Fruit fly (Drosophila melanogaster) whole organism, embryonic: Measurements from ENCODE around the gene Atac2.
A peak's percentile ranks its signal among the peaks of the same experiment; 100 is the strongest.

ENCODE experiments used
- ATbp ChIP-seq: fragments of 200-800 bp; sonication (Bioruptor generic); optimal IDR thresholded peaks from 2 replicates; lab custom pipeline; 2017; ENCODE audit warnings: missing biosample characterization, mild to moderate bottlenecking, missing genetic modification characterization, missing genetic modification reagents
- Ada2b ChIP-seq: fragments of 200-800 bp; sonication (Bioruptor generic); IDR thresholded peaks from 2 replicates; pipeline ENCODE4 v1.3.6; 2022; ENCODE audit warnings: missing biosample characterization, missing genetic modification characterization
- Blimp-1 ChIP-seq: fragments of 200-800 bp; sonication (Bioruptor generic); optimal IDR thresholded peaks from 3 replicates; lab custom pipeline; 2018; ENCODE audit warnings: missing biosample characterization, missing genetic modification characterization, mild to moderate bottlenecking, moderate library complexity, missing genetic modification reagents
- CG12104 ChIP-seq: fragments of 200-800 bp; sonication (Bioruptor generic); optimal IDR thresholded peaks from 3 replicates; lab custom pipeline; 2016; ENCODE audit warnings: missing biosample characterization, missing genetic modification characterization
- CG13296 ChIP-seq: fragments of 200-800 bp; sonication (Bioruptor generic); optimal IDR thresholded peaks from 3 replicates; lab custom pipeline; 2018; ENCODE audit warnings: missing biosample characterization, mild to moderate bottlenecking, missing genetic modification characterization
- CG13624 ChIP-seq: fragments of 200-800 bp; sonication (Bioruptor generic); optimal IDR thresholded peaks from 2 replicates; lab custom pipeline; 2016; ENCODE audit warnings: missing biosample characterization, missing genetic modification characterization
- CG14014 ChIP-seq: fragments of 200-800 bp; sonication (Bioruptor generic); IDR thresholded peaks from 2 replicates; pipeline ENCODE4 v1.3.6; 2022; ENCODE audit warnings: missing biosample characterization, missing genetic modification characterization
- CG14667 ChIP-seq: fragments of 200-800 bp; sonication (Bioruptor generic); IDR thresholded peaks from 2 replicates; pipeline ENCODE4 v1.3.6; 2022; ENCODE audit warnings: missing biosample characterization, missing genetic modification characterization
- CG15073 ChIP-seq: fragments of 200-800 bp; sonication (Bioruptor generic); optimal IDR thresholded peaks from 2 replicates; lab custom pipeline; 2016; ENCODE audit warnings: missing biosample characterization, missing genetic modification characterization
- CG1602 ChIP-seq: fragments of 200-800 bp; sonication (Bioruptor generic); optimal IDR thresholded peaks from 3 replicates; lab custom pipeline; 2016; ENCODE audit warnings: missing biosample characterization, missing genetic modification characterization
- CG2875 ChIP-seq: fragments of 200-800 bp; sonication (Bioruptor generic); optimal IDR thresholded peaks from 2 replicates; lab custom pipeline; 2017; ENCODE audit warnings: missing biosample characterization, mild to moderate bottlenecking, missing genetic modification characterization, missing genetic modification reagents
- CG30431 ChIP-seq: fragments of 200-800 bp; sonication (Bioruptor generic); optimal IDR thresholded peaks from 2 replicates; lab custom pipeline; 2017; ENCODE audit warnings: missing biosample characterization, missing genetic modification characterization
- CG3065 ChIP-seq: fragments of 200-800 bp; sonication (Bioruptor generic); optimal IDR thresholded peaks from 2 replicates; lab custom pipeline; 2016; ENCODE audit warnings: missing biosample characterization, missing genetic modification characterization
- CG3281 ChIP-seq: fragments of 200-800 bp; sonication (Bioruptor generic); optimal IDR thresholded peaks from 3 replicates; lab custom pipeline; 2017; ENCODE audit warnings: missing biosample characterization, mild to moderate bottlenecking, missing genetic modification characterization
- CG4424 ChIP-seq: fragments of 200-800 bp; sonication (Bioruptor generic); optimal IDR thresholded peaks from 3 replicates; lab custom pipeline; 2016; ENCODE audit warnings: missing biosample characterization, missing genetic modification characterization
- CG4617 ChIP-seq: fragments of 200-800 bp; sonication (Bioruptor generic); optimal IDR thresholded peaks from 3 replicates; lab custom pipeline; 2016; ENCODE audit warnings: missing biosample characterization, missing genetic modification characterization, borderline replicate concordance
- CG4820 ChIP-seq: fragments of 200-800 bp; sonication (Bioruptor generic); optimal IDR thresholded peaks from 3 replicates; lab custom pipeline; 2016; ENCODE audit warnings: missing biosample characterization, missing genetic modification characterization
- CG6689 ChIP-seq: fragments of 200-800 bp; sonication (Bioruptor generic); IDR thresholded peaks from 2 replicates; pipeline ENCODE4 v1.3.6; 2022; ENCODE audit warnings: missing biosample characterization, missing genetic modification characterization
- CG6854 ChIP-seq: fragments of 200-800 bp; sonication (Bioruptor generic); optimal IDR thresholded peaks from 3 replicates; lab custom pipeline; 2017; ENCODE audit warnings: missing biosample characterization, mild to moderate bottlenecking, missing genetic modification characterization
- CG7745 ChIP-seq: fragments of 200-800 bp; sonication (Bioruptor generic); optimal IDR thresholded peaks from 2 replicates; lab custom pipeline; 2018; ENCODE audit warnings: missing biosample characterization, mild to moderate bottlenecking, missing genetic modification characterization, moderate library complexity
- CG8290 ChIP-seq, 3 experiments: fragments of 200-800 bp; sonication (Bioruptor generic); optimal IDR thresholded peaks; 2 replicates each; lab custom pipeline; 2016 to 2019; ENCODE audit warnings: missing biosample characterization in 3 of 3, missing genetic modification characterization in 3 of 3, mild to moderate bottlenecking in 2 of 3, moderate library complexity in 1 of 3
- Dip2 ChIP-seq: fragments of 200-800 bp; sonication (Bioruptor generic); IDR thresholded peaks from 2 replicates; pipeline ENCODE4 v1.3.6; 2022; ENCODE audit warnings: missing biosample characterization, missing genetic modification characterization
- E2f1 ChIP-seq: fragments of 200-800 bp; sonication (Bioruptor generic); IDR thresholded peaks from 2 replicates; pipeline ENCODE4 v1.3.6; 2022; ENCODE audit warnings: missing biosample characterization, missing genetic modification characterization
- Ets97D ChIP-seq: fragments of 200-800 bp; sonication (Bioruptor generic); optimal IDR thresholded peaks from 3 replicates; lab custom pipeline; 2016; ENCODE audit warnings: missing biosample characterization, missing genetic modification characterization
- H15 ChIP-seq: fragments of 200-800 bp; sonication (Bioruptor generic); IDR thresholded peaks from 3 replicates; pipeline ENCODE4 v1.3.6; 2022; ENCODE audit warnings: missing biosample characterization, missing genetic modification characterization
- H2.0 ChIP-seq: fragments of 200-800 bp; sonication (Bioruptor generic); IDR thresholded peaks from 2 replicates; pipeline ENCODE4 v1.3.6; 2022; ENCODE audit warnings: missing biosample characterization, missing genetic modification characterization
- HLH4C ChIP-seq: fragments of 200-800 bp; sonication (Bioruptor generic); IDR thresholded peaks from 3 replicates; pipeline ENCODE4 v1.3.6; 2022; ENCODE audit warnings: missing biosample characterization, missing genetic modification characterization; ENCODE audit not compliant: partially characterized antibody
- NC2β ChIP-seq: fragments of 200-800 bp; sonication (Bioruptor generic); optimal IDR thresholded peaks from 2 replicates; lab custom pipeline; 2016; ENCODE audit warnings: missing biosample characterization, missing genetic modification characterization
- Pdp1 ChIP-seq, 2 experiments: fragments of 200-800 bp; sonication (Bioruptor generic); optimal IDR thresholded peaks; 3 replicates each; lab custom pipeline; 2016; ENCODE audit warnings: missing biosample characterization in 2 of 2, missing genetic modification characterization in 2 of 2, mild to moderate bottlenecking in 1 of 2, moderate library complexity in 1 of 2
- Scr ChIP-seq: fragments of 200-800 bp; sonication (Bioruptor generic); IDR thresholded peaks from 2 replicates; pipeline ENCODE4 v1.3.6; 2022; ENCODE audit warnings: missing biosample characterization, missing genetic modification characterization; ENCODE audit not compliant: partially characterized antibody
- Vsx1 ChIP-seq: fragments of 200-800 bp; sonication (Bioruptor generic); optimal IDR thresholded peaks from 2 replicates; lab custom pipeline; 2017; ENCODE audit warnings: missing biosample characterization, mild to moderate bottlenecking, missing genetic modification characterization, missing genetic modification reagents
- Xbp1 ChIP-seq: fragments of 200-800 bp; sonication (Bioruptor generic); optimal IDR thresholded peaks from 3 replicates; lab custom pipeline; 2016; ENCODE audit warnings: missing biosample characterization, mild to moderate bottlenecking, missing genetic modification characterization
- az2 ChIP-seq: fragments of 200-800 bp; sonication (Bioruptor generic); optimal IDR thresholded peaks from 3 replicates; lab custom pipeline; 2016; ENCODE audit warnings: missing biosample characterization, missing genetic modification characterization
- br ChIP-seq: fragments of >200 bp; optimal IDR thresholded peaks from 2 replicates; lab custom pipeline; 2017
- ci ChIP-seq: fragments of 200-800 bp; sonication (Bioruptor generic); IDR thresholded peaks from 3 replicates; pipeline ENCODE4 v1.3.6; 2022; ENCODE audit warnings: missing biosample characterization, missing genetic modification characterization
- cwo ChIP-seq: fragments of 200-800 bp; sonication (Bioruptor generic); optimal IDR thresholded peaks from 3 replicates; lab custom pipeline; 2017; ENCODE audit warnings: missing biosample characterization, missing genetic modification characterization, mild to moderate bottlenecking, moderate library complexity, missing genetic modification reagents
- dmrt11E ChIP-seq: fragments of 200-800 bp; sonication (Bioruptor generic); optimal IDR thresholded peaks from 3 replicates; lab custom pipeline; 2018; ENCODE audit warnings: missing biosample characterization, mild to moderate bottlenecking, missing genetic modification characterization, moderate library complexity
- hkb ChIP-seq, 2 experiments: fragments of 200-800 bp in 1 of 2; fragments of >200 bp in 1 of 2; sonication (Bioruptor generic) in 1 of 2; IDR thresholded peaks in 1 of 2; optimal IDR thresholded peaks in 1 of 2; 2 replicates each; pipeline versions ENCODE4 v1.3.6 to Lab custom; 2017 to 2022; ENCODE audit warnings: missing biosample characterization in 1 of 2, missing genetic modification characterization in 1 of 2
- jing ChIP-seq: fragments of 200-800 bp; sonication (Bioruptor generic); optimal IDR thresholded peaks from 2 replicates; lab custom pipeline; 2018; ENCODE audit warnings: missing biosample characterization, mild to moderate bottlenecking, missing genetic modification characterization
- ken ChIP-seq: fragments of 200-800 bp; sonication (Bioruptor generic); IDR thresholded peaks from 3 replicates; pipeline ENCODE4 v1.3.6; 2022; ENCODE audit warnings: missing biosample characterization, missing genetic modification characterization
- knrl ChIP-seq: fragments of 200-800 bp; sonication (Bioruptor generic); IDR thresholded peaks from 3 replicates; pipeline ENCODE4 v1.3.6; 2022; ENCODE audit warnings: missing biosample characterization, missing genetic modification characterization; ENCODE audit not compliant: partially characterized antibody
- nerfin-2 ChIP-seq: fragments of 200-800 bp; sonication (Bioruptor generic); IDR thresholded peaks from 2 replicates; pipeline ENCODE4 v1.3.6; 2022; ENCODE audit warnings: missing biosample characterization, missing genetic modification characterization; ENCODE audit not compliant: partially characterized antibody
- pho ChIP-seq: fragments of 200-800 bp; sonication (Bioruptor generic); optimal IDR thresholded peaks from 2 replicates; lab custom pipeline; 2016; ENCODE audit warnings: missing biosample characterization, missing genetic modification characterization
- sc ChIP-seq, 3 experiments: fragments of >200 bp in 2 of 3; fragments of 200-800 bp in 1 of 3; sonication (Bioruptor generic) in 1 of 3; optimal IDR thresholded peaks; 2 replicates in 2 of 3; 3 replicates in 1 of 3; lab custom pipeline; 2017; ENCODE audit warnings: mild to moderate bottlenecking in 1 of 3, missing biosample characterization in 1 of 3, missing genetic modification characterization in 1 of 3, missing genetic modification reagents in 1 of 3
- schlank ChIP-seq: fragments of 200-800 bp; sonication (Bioruptor generic); optimal IDR thresholded peaks from 2 replicates; lab custom pipeline; 2018; ENCODE audit warnings: missing biosample characterization, mild to moderate bottlenecking, missing genetic modification characterization
- sna ChIP-seq: fragments of 200-800 bp; sonication (Bioruptor generic); IDR thresholded peaks from 2 replicates; pipeline ENCODE4 v1.3.6; 2022; ENCODE audit warnings: missing biosample characterization, missing genetic modification characterization; ENCODE audit not compliant: partially characterized antibody
- stc ChIP-seq: fragments of 200-800 bp; sonication (Bioruptor generic); IDR thresholded peaks from 2 replicates; pipeline ENCODE4 v1.3.6; 2022; ENCODE audit warnings: missing biosample characterization, missing genetic modification characterization
- vfl ChIP-seq: fragments of 200-800 bp; sonication (Bioruptor generic); optimal IDR thresholded peaks from 2 replicates; lab custom pipeline; 2016; ENCODE audit warnings: missing biosample characterization, missing genetic modification characterization
- vnd ChIP-seq: fragments of 200-800 bp; sonication (Bioruptor generic); IDR thresholded peaks from 3 replicates; pipeline ENCODE4 v1.3.6; 2022; ENCODE audit warnings: missing biosample characterization, missing genetic modification characterization; ENCODE audit not compliant: partially characterized antibody

Gene Atac2

dm6 chr2L:18604986-18605385, 7.1 kb downstream of the Atac2 start, which contains the start of gene CG10413 (continued):
- no peak for TF ChIP-seq vnd (GFP tag; lab: Robert Waterston, UW)
- TF ChIP-seq HLH4C (GFP tag; lab: Robert Waterston, UW), result no peak
- TF ChIP-seq NC2β (GFP tag; lab: Kevin White, UChicago), result peak; percentile 98
- TF ChIP-seq CG8290 (GFP tag; optimal IDR thresholded peaks at IDR 0.05; lab: Kevin White, UChicago), result peak; percentile 93
- peak; percentile 90 to 97 for TF ChIP-seq CG8290 (tag; optimal IDR thresholded peaks at IDR 0.05; lab: Kevin White, UChicago)
- peak; percentile 97 for TF ChIP-seq dmrt11E
- TF ChIP-seq jing (GFP tag; lab: Kevin White, UChicago), result peak; percentile 95
- peak; percentile 97 for TF ChIP-seq vfl (GFP tag; lab: Kevin White, UChicago)
- peak; percentile 97 for TF ChIP-seq CG4617
- TF ChIP-seq CG7745 (tag; lab: Kevin White, UChicago), result peak; percentile 75
- peak; percentile 96 for TF ChIP-seq CG4820 (GFP tag; lab: Kevin White, UChicago)
- TF ChIP-seq CG14667 (GFP tag; lab: Robert Waterston, UW), result peak; percentile 97
- peak; percentile 97 for TF ChIP-seq ATbp (GFP tag; lab: Kevin White, UChicago)
- peak; percentile 99 for TF ChIP-seq Xbp1 (GFP tag; lab: Kevin White, UChicago)
- TF ChIP-seq CG13296 (GFP tag; lab: Kevin White, UChicago), result peak; percentile 98
- peak; percentile 98 for TF ChIP-seq CG13624
- peak; percentile 94 for TF ChIP-seq CG6854 (GFP tag; lab: Kevin White, UChicago)
- peak; percentile 98 for TF ChIP-seq pho
- TF ChIP-seq CG4424, result peak; percentile 98
- TF ChIP-seq E2f1 (GFP tag; lab: Robert Waterston, UW), result peak; percentile 96
- TF ChIP-seq CG12104, result peak; percentile 96
- TF ChIP-seq Ada2b (GFP tag; lab: Robert Waterston, UW), result peak; percentile 97
- no peak for TF ChIP-seq nerfin-2 (GFP tag; lab: Robert Waterston, UW)
- TF ChIP-seq sna, result no peak
- peak; percentile 98 for TF ChIP-seq CG6689 (GFP tag; lab: Robert Waterston, UW)
- peak; percentile 95 for TF ChIP-seq CG2875 (GFP tag; lab: Kevin White, UChicago)
- peak; percentile 96 for TF ChIP-seq CG30431 (GFP tag; lab: Kevin White, UChicago)
- TF ChIP-seq CG14014 (GFP tag; lab: Robert Waterston, UW), result peak; percentile 98
- TF ChIP-seq H2.0 (GFP tag; lab: Robert Waterston, UW), result peak; percentile 96
- peak; percentile 93 for TF ChIP-seq CG3065 (GFP tag; lab: Kevin White, UChicago)
- peak; percentile 98 for TF ChIP-seq ci
- TF ChIP-seq Vsx1 (GFP tag; lab: Kevin White, UChicago), result peak; percentile 93
- TF ChIP-seq H15 (GFP tag; lab: Robert Waterston, UW), result peak; percentile 96
- peak; percentile 83 for TF ChIP-seq CG15073 (GFP tag; lab: Kevin White, UChicago)
- TF ChIP-seq CG1602 (GFP tag; lab: Kevin White, UChicago), result peak; percentile 98
- TF ChIP-seq ken (GFP tag; lab: Robert Waterston, UW), result peak; percentile 95
- TF ChIP-seq schlank (tag; lab: Kevin White, UChicago), result peak; percentile 97
- no peak for TF ChIP-seq sc (optimal IDR thresholded peaks at IDR 0.05; lab: Kevin White, UChicago)
- TF ChIP-seq sc (GFP tag; optimal IDR thresholded peaks at IDR 0.05; lab: Kevin White, UChicago), result peak; percentile 92
- TF ChIP-seq Blimp-1 (GFP tag; lab: Kevin White, UChicago), result peak; percentile 96
- peak; percentile 60 for TF ChIP-seq Scr
- TF ChIP-seq knrl, result no peak
- peak; percentile 64 for TF ChIP-seq Dip2
- peak; percentile 94 for TF ChIP-seq Ets97D (GFP tag; lab: Kevin White, UChicago)
- no peak for TF ChIP-seq hkb (optimal IDR thresholded peaks at IDR 0.05; lab: Kevin White, UChicago)
- peak; percentile 97 for TF ChIP-seq hkb (GFP tag; IDR thresholded peaks at IDR 0.05; lab: Robert Waterston, UW)
- TF ChIP-seq CG3281 (GFP tag; lab: Kevin White, UChicago), result peak; percentile 98
- peak; percentile 98 for TF ChIP-seq az2 (GFP tag; lab: Kevin White, UChicago)
- TF ChIP-seq cwo, result peak; percentile 96
- no peak for TF ChIP-seq br (lab: Kevin White, UChicago)
- TF ChIP-seq Pdp1 (GFP tag; optimal IDR thresholded peaks at IDR 0.05; lab: Kevin White, UChicago), result peak; percentile 96 to 99
- peak; percentile 96 for TF ChIP-seq stc (GFP tag; lab: Robert Waterston, UW)
